Fruit fly (Drosophila melanogaster) whole organism: ENCODE data around the gene Dsor1.
A peak's percentile ranks its signal among the peaks of the same experiment; 100 is the strongest.

ENCODE experiments used
- CG8478 ChIP-seq: fragments of >200 bp; optimal IDR thresholded peaks from 2 replicates; lab custom pipeline; 2018; ENCODE audit warnings: inconsistent platforms
- Dll ChIP-seq: fragments of >200 bp; optimal IDR thresholded peaks from 2 replicates; lab custom pipeline; 2017
- EcR ChIP-seq, 2 experiments: fragments of >200 bp; optimal IDR thresholded peaks; 2 replicates each; lab custom pipeline; 2017; ENCODE audit warnings: missing biosample characterization in 2 of 2, missing genetic modification characterization in 2 of 2, missing genetic modification reagents in 2 of 2
- pan ChIP-seq: fragments of >200 bp; optimal IDR thresholded peaks from 2 replicates; lab custom pipeline; 2017
- psq ChIP-seq: fragments of >200 bp; optimal IDR thresholded peaks from 2 replicates; lab custom pipeline; 2017
- usp ChIP-seq: fragments of >200 bp; optimal IDR thresholded peaks from 2 replicates; lab custom pipeline; 2017; ENCODE audit warnings: missing biosample characterization, missing genetic modification characterization, mixed read lengths

dm6 chrX:9284024-9284738 is 37.0 kb downstream of the Dsor1 start, which contains the start of gene lz:
- no peak for TF ChIP-seq pan (lab: Kevin White, UChicago)
- TF ChIP-seq EcR (GFP tag; optimal IDR thresholded peaks at IDR 0.05; lab: Kevin White, UChicago): no peak
- no peak for TF ChIP-seq CG8478 (lab: Kevin White, UChicago)
- TF ChIP-seq psq (lab: Kevin White, UChicago): no peak
- peak; percentile 42 for TF ChIP-seq Dll (lab: Kevin White, UChicago)
- no peak for TF ChIP-seq usp (GFP tag; lab: Kevin White, UChicago)
